Worm (Caenorhabditis elegans) whole organism, late embryonic: ENCODE measurements around the gene srh-216.

Experiments
- C38D4.7 ChIP-seq: fragments of 200-800 bp; sonication (Bioruptor generic); optimal IDR thresholded peaks from 2 replicates; lab custom pipeline; 2018; ENCODE audit warnings: mild to moderate bottlenecking, missing genetic modification characterization, moderate library complexity, missing compliant biosample characterization
- T23F11.4 ChIP-seq: fragments of 200-800 bp; sonication (Bioruptor generic); optimal IDR thresholded peaks from 2 replicates; lab custom pipeline; 2018; ENCODE audit warnings: mild to moderate bottlenecking, missing genetic modification characterization, missing compliant biosample characterization
- ahr-1 ChIP-seq: sonication (generic microtip); optimal IDR thresholded peaks from 2 replicates; lab custom pipeline; 2016; ENCODE audit warnings: missing genetic modification characterization, missing compliant biosample characterization
- ceh-14 ChIP-seq: sonication (generic microtip); optimal IDR thresholded peaks from 2 replicates; lab custom pipeline; 2016; ENCODE audit warnings: missing genotype, missing genetic modification characterization, missing compliant biosample characterization
- ceh-18 ChIP-seq: sonication (generic microtip); optimal IDR thresholded peaks from 2 replicates; lab custom pipeline; 2016; ENCODE audit warnings: missing genetic modification characterization, missing compliant biosample characterization
- ceh-19 ChIP-seq: fragments of 200-800 bp; sonication (Bioruptor generic); optimal IDR thresholded peaks from 2 replicates; lab custom pipeline; 2018; ENCODE audit warnings: mild to moderate bottlenecking, missing genetic modification characterization, missing compliant biosample characterization
- ceh-2 ChIP-seq: sonication (generic microtip); optimal IDR thresholded peaks from 2 replicates; lab custom pipeline; 2016; ENCODE audit warnings: missing genotype, missing genetic modification characterization, missing compliant biosample characterization
- ceh-22 ChIP-seq: sonication (generic microtip); optimal IDR thresholded peaks from 2 replicates; lab custom pipeline; 2017; ENCODE audit warnings: missing biosample characterization, missing genetic modification characterization
- ceh-24 ChIP-seq: sonication (generic microtip); optimal IDR thresholded peaks from 2 replicates; lab custom pipeline; 2016; ENCODE audit warnings: mild to moderate bottlenecking, missing genetic modification characterization, missing compliant biosample characterization
- ceh-30 ChIP-seq: fragments of 150-350 bp; optimal IDR thresholded peaks from 2 replicates; lab custom pipeline; 2014; ENCODE audit warnings: missing biosample characterization, missing genetic modification characterization
- ceh-31 ChIP-seq: sonication (generic microtip); optimal IDR thresholded peaks from 2 replicates; lab custom pipeline; 2016; ENCODE audit warnings: missing genetic modification characterization, missing compliant biosample characterization
- ceh-34 ChIP-seq: sonication (generic microtip); optimal IDR thresholded peaks from 2 replicates; lab custom pipeline; 2016; ENCODE audit warnings: mild to moderate bottlenecking, missing genetic modification characterization, missing compliant biosample characterization
- ceh-45 ChIP-seq: fragments of 200-800 bp; sonication (Bioruptor generic); IDR thresholded peaks from 2 replicates; pipeline ENCODE4 v1.3.6; 2022; ENCODE audit warnings: missing genetic modification reagents, missing genetic modification characterization, missing compliant biosample characterization
- ceh-48 ChIP-seq: sonication (generic microtip); optimal IDR thresholded peaks from 2 replicates; lab custom pipeline; 2016; ENCODE audit warnings: missing genetic modification characterization, inconsistent platforms, missing compliant biosample characterization
- che-1 ChIP-seq: sonication (generic microtip); optimal IDR thresholded peaks from 2 replicates; lab custom pipeline; 2016; ENCODE audit warnings: mild to moderate bottlenecking, missing genetic modification characterization, missing compliant biosample characterization
- dmd-4 ChIP-seq: sonication (generic microtip); optimal IDR thresholded peaks from 2 replicates; lab custom pipeline; 2016; ENCODE audit warnings: borderline replicate concordance, missing genetic modification characterization, missing compliant biosample characterization
- dve-1 ChIP-seq: sonication (generic microtip); optimal IDR thresholded peaks from 2 replicates; lab custom pipeline; 2017; ENCODE audit warnings: antibody characterized with exemption, mild to moderate bottlenecking, missing genetic modification characterization, missing compliant biosample characterization
- elt-2 ChIP-seq: sonication (generic microtip); optimal IDR thresholded peaks from 2 replicates; lab custom pipeline; 2016; ENCODE audit warnings: missing genetic modification reagents, missing genetic modification characterization, missing compliant biosample characterization
- elt-4 ChIP-seq: sonication (generic microtip); optimal IDR thresholded peaks from 2 replicates; lab custom pipeline; 2016; ENCODE audit warnings: missing genetic modification characterization, missing compliant biosample characterization
- eyg-1 ChIP-seq: sonication (generic microtip); optimal IDR thresholded peaks from 2 replicates; lab custom pipeline; 2016; ENCODE audit warnings: missing genotype, missing genetic modification characterization, missing compliant biosample characterization
- fkh-10 ChIP-seq: fragments of 150-350 bp; optimal IDR thresholded peaks from 2 replicates; lab custom pipeline; 2014; ENCODE audit warnings: missing biosample characterization, missing genetic modification reagents, missing genetic modification characterization
- gmeb-2 ChIP-seq: sonication (generic microtip); optimal IDR thresholded peaks from 2 replicates; lab custom pipeline; 2016; ENCODE audit warnings: missing genetic modification characterization, inconsistent platforms, missing compliant biosample characterization
- hlh-15 ChIP-seq: sonication (generic microtip); optimal IDR thresholded peaks from 2 replicates; lab custom pipeline; 2016; ENCODE audit warnings: missing genetic modification characterization, missing compliant biosample characterization
- hlh-30 ChIP-seq: sonication (generic microtip); optimal IDR thresholded peaks from 2 replicates; lab custom pipeline; 2017; ENCODE audit warnings: antibody characterized with exemption, missing genetic modification characterization, missing compliant biosample characterization; ENCODE audit not compliant: insufficient read depth
- hlh-6 ChIP-seq: sonication (generic microtip); optimal IDR thresholded peaks from 2 replicates; lab custom pipeline; 2016; ENCODE audit warnings: missing genotype, missing genetic modification characterization, missing compliant biosample characterization
- lim-6 ChIP-seq: sonication (generic microtip); optimal IDR thresholded peaks from 2 replicates; lab custom pipeline; 2016; ENCODE audit warnings: missing genetic modification characterization, missing compliant biosample characterization
- lin-11 ChIP-seq: fragments of 200-800 bp; sonication (Bioruptor generic); optimal IDR thresholded peaks from 2 replicates; lab custom pipeline; 2018; ENCODE audit warnings: mild to moderate bottlenecking, missing genetic modification characterization, missing compliant biosample characterization
- nfya-1 ChIP-seq: sonication (generic microtip); optimal IDR thresholded peaks from 2 replicates; lab custom pipeline; 2017; ENCODE audit warnings: missing genetic modification characterization, mild to moderate bottlenecking, missing compliant biosample characterization, antibody characterized with exemption, moderate library complexity
- nhr-11 ChIP-seq: fragments of 150-350 bp; optimal IDR thresholded peaks from 2 replicates; lab custom pipeline; 2014; ENCODE audit warnings: missing biosample characterization, missing genetic modification characterization
- nhr-232 ChIP-seq: sonication (generic microtip); optimal IDR thresholded peaks from 2 replicates; lab custom pipeline; 2016; ENCODE audit warnings: missing genetic modification characterization, missing compliant biosample characterization
- pag-3 ChIP-seq: sonication (generic microtip); optimal IDR thresholded peaks from 2 replicates; lab custom pipeline; 2016; ENCODE audit warnings: missing compliant biosample characterization, missing genetic modification characterization, borderline replicate concordance
- pat-9 ChIP-seq: fragments of 200-800 bp; sonication (Bioruptor generic); optimal IDR thresholded peaks from 2 replicates; lab custom pipeline; 2018; ENCODE audit warnings: mild to moderate bottlenecking, missing genetic modification characterization, moderate library complexity, missing compliant biosample characterization
- pax-1 ChIP-seq: fragments of 150-350 bp; optimal IDR thresholded peaks from 2 replicates; lab custom pipeline; 2014; ENCODE audit warnings: missing biosample characterization, missing genetic modification characterization
- pros-1 ChIP-seq: fragments of 150-350 bp; optimal IDR thresholded peaks from 2 replicates; lab custom pipeline; 2014; ENCODE audit warnings: missing biosample characterization, missing genetic modification reagents, missing genetic modification characterization
- rnt-1 ChIP-seq: sonication (generic microtip); optimal IDR thresholded peaks from 2 replicates; lab custom pipeline; 2016; ENCODE audit warnings: missing genetic modification characterization, missing compliant biosample characterization
- sdc-2 ChIP-seq: sonication (generic microtip); optimal IDR thresholded peaks from 2 replicates; lab custom pipeline; 2016; ENCODE audit warnings: missing genotype, missing genetic modification characterization, missing compliant biosample characterization
- sox-2 ChIP-seq: fragments of 200-800 bp; sonication (Bioruptor generic); IDR thresholded peaks from 2 replicates; pipeline ENCODE4 v1.3.6; 2022; ENCODE audit warnings: missing genetic modification reagents, missing genetic modification characterization, missing compliant biosample characterization
- tbx-2 ChIP-seq: sonication (generic microtip); optimal IDR thresholded peaks from 2 replicates; lab custom pipeline; 2016; ENCODE audit warnings: missing genetic modification characterization, missing compliant biosample characterization
- unc-3 ChIP-seq, 2 experiments: fragments of 200-800 bp in 1 of 2; sonication (Bioruptor generic) in 1 of 2; sonication (generic microtip) in 1 of 2; conservative IDR thresholded peaks in 1 of 2; optimal IDR thresholded peaks in 1 of 2; 2 replicates each; pipeline versions ENCODE4 v1.3.6 to Lab custom; 2016 to 2022; ENCODE audit warnings: missing compliant biosample characterization in 2 of 2, missing genetic modification characterization in 2 of 2, missing genetic modification reagents in 1 of 2
- ztf-16 ChIP-seq: sonication (generic microtip); optimal IDR thresholded peaks from 2 replicates; lab custom pipeline; 2017; ENCODE audit warnings: missing genetic modification characterization, missing compliant biosample characterization

srh-216 gene

DNA sequence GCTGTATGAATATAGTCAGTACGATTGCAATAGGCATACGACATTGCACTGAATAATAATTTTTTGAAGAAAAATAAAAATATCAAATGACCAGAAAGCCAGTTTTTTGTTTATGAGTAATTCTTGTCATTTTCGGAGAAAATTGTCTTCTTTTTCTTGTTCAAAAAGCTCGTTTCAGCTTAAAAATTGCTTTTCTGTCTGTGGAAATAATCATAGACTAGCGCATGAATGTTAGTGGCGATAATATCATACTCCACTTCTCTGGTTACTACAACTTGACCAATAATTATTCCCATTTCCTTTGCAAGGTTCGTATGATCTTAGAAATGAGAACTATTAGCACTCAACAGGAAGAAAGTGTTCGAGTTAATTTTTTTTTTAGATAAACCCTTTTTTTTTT, at the start of gene srh-216:
srh-216 (minus strand) TSS at position 101 of the 400 bp plus-strand sequence.
- no peak for TF ChIP-seq unc-3 (GFP tag; conservative IDR thresholded peaks at IDR 0.05; lab: Robert Waterston, UW)
- no peak for TF ChIP-seq unc-3 (tag; optimal IDR thresholded peaks at IDR 0.05; lab: Kevin White, UChicago)
- TF ChIP-seq ceh-18 (tag; lab: Kevin White, UChicago): no peak
- TF ChIP-seq ceh-30 (tag; lab: Kevin White, UChicago): no peak
- no peak for TF ChIP-seq dve-1
- TF ChIP-seq che-1 (tag; lab: Kevin White, UChicago): no peak
- TF ChIP-seq ahr-1 (tag; lab: Kevin White, UChicago): no peak
- no peak for TF ChIP-seq ceh-22 (tag; lab: Kevin White, UChicago)
- no peak for TF ChIP-seq tbx-2 (tag; lab: Kevin White, UChicago)
- TF ChIP-seq pros-1 (tag; lab: Kevin White, UChicago): no peak
- TF ChIP-seq elt-4 (tag; lab: Kevin White, UChicago): no peak
- no peak for TF ChIP-seq hlh-15
- no peak for TF ChIP-seq dmd-4
- no peak for TF ChIP-seq lin-11 (tag; lab: Kevin White, UChicago)
- TF ChIP-seq gmeb-2 (tag; lab: Kevin White, UChicago): no peak
- TF ChIP-seq pag-3 (tag; lab: Kevin White, UChicago): no peak
- TF ChIP-seq sdc-2: no peak
- TF ChIP-seq ceh-34 (tag; lab: Kevin White, UChicago): no peak
- TF ChIP-seq pat-9 (tag; lab: Kevin White, UChicago): no peak
- TF ChIP-seq ceh-24: no peak

- TF ChIP-seq ceh-22 (tag; lab: Kevin White, UChicago) (no peak), ceh-19 (no peak), fkh-10 (GFP tag; lab: Kevin White, UChicago) (no peak), ceh-48 (tag; lab: Kevin White, UChicago) (no peak)
These were observed 47.6 kb upstream of the srh-216 start, which contains the start of gene F49A5.10 for ce11 chrV:16874966-16875365. F49A5.10 (plus strand) TSS chrV:16875266.

DNA sequence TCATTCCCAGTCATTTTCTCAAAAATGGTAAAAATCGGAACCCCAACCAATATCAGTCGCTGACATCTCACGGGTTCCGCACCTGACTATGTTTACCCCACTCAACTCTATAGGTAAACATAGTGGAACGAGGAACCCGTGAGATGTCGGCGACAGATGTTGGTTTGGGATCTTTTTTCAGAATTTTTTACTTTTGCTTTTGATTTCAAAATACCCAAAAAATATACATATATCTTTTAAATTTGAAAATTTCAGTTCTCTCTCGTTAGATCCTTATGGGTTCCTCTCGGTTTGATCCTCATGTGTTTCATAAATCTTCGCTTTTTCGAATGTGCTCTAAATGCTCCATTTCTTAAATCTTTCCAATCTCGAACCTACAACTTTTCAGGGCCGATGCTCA, 46.3 kb upstream of the srh-216 start, which contains the start of gene srw-23:
srw-23 (plus strand) TSS at position 301 of the 400 bp plus-strand sequence.
- TF ChIP-seq rnt-1: no peak
- no peak for TF ChIP-seq ceh-22 (tag; lab: Kevin White, UChicago)
- no peak for TF ChIP-seq nfya-1 (tag; lab: Kevin White, UChicago)
- TF ChIP-seq C38D4.7 (GFP tag; lab: Kevin White, UChicago): no peak
- no peak for TF ChIP-seq nhr-11
- no peak for TF ChIP-seq ceh-14 (tag; lab: Kevin White, UChicago)
- no peak for TF ChIP-seq elt-2
- TF ChIP-seq sox-2 (GFP tag; lab: Robert Waterston, UW): no peak
- no peak for TF ChIP-seq lim-6 (tag; lab: Kevin White, UChicago)

ce11 chrV:16871387-16871786, 44.0 kb upstream of the srh-216 start, which contains the start of gene thn-4:
thn-4 (minus strand) TSS chrV:16871487.
- TF ChIP-seq rnt-1: no peak
- no peak for TF ChIP-seq ceh-48 (tag; lab: Kevin White, UChicago)
- TF ChIP-seq ceh-31 (tag; lab: Kevin White, UChicago): no peak
- TF ChIP-seq ztf-16 (tag; lab: Kevin White, UChicago): no peak
- TF ChIP-seq hlh-30: no peak
- TF ChIP-seq T23F11.4: no peak
- TF ChIP-seq ceh-2 (tag; lab: Kevin White, UChicago): no peak
- no peak for TF ChIP-seq hlh-15
- TF ChIP-seq C38D4.7 (GFP tag; lab: Kevin White, UChicago): no peak
- TF ChIP-seq ceh-45 (GFP tag; lab: Robert Waterston, UW): no peak
- TF ChIP-seq ceh-19: no peak
- TF ChIP-seq nhr-232: no peak
- TF ChIP-seq che-1 (tag; lab: Kevin White, UChicago): no peak
- no peak for TF ChIP-seq pax-1
- no peak for TF ChIP-seq hlh-6
- no peak for TF ChIP-seq eyg-1 (tag; lab: Kevin White, UChicago)
- TF ChIP-seq ahr-1 (tag; lab: Kevin White, UChicago): no peak
